Fruit fly (Drosophila melanogaster): ENCODE data around the gene pll.

DNA sequence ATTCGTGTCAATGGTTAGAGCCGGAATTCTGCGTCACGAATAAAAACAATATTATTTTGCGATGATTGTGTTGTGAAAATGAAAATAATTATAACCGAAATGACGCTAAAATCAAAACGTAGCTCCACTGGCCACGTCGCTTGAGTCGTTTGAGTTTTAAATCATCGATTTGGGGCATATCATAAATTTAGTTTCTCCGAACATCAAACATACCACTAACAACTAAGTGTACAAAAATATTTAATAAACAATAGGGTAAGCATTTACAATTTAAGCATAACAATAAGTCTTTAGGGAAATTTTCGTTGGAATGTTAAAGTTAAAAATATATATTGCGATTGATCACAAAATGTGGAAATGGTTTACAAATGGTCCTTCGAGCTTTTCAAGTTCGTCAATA, 2.1 kb downstream of the pll start, which contains the start of the genes TTLL6B and TfIIA-L:
- TF ChIP-seq esn (GFP tag; optimal IDR thresholded peaks at IDR 0.05) (no peak), Sox14 (GFP tag; optimal IDR thresholded peaks at IDR 0.05) (no peak), Eip75B (GFP tag; optimal IDR thresholded peaks at IDR 0.05) (no peak), Lpt (GFP tag; optimal IDR thresholded peaks at IDR 0.05) (no peak), Hr38 (GFP tag; optimal IDR thresholded peaks at IDR 0.05) (no peak), fkh (GFP tag; optimal IDR thresholded peaks at IDR 0.05) (no peak), acj6 (GFP tag; optimal IDR thresholded peaks at IDR 0.05) (no peak), Met (GFP tag; optimal IDR thresholded peaks at IDR 0.05) (no peak), CG3919 (GFP tag; optimal IDR thresholded peaks at IDR 0.05) (no peak), achi (GFP tag; optimal IDR thresholded peaks at IDR 0.05) (no peak)

Data from whole organism, prepupa.